Fruit fly (Drosophila melanogaster) whole organism: ENCODE data around the gene Ugt49B2.

Experiments used
- CG8478 ChIP-seq: fragments of >200 bp; optimal IDR thresholded peaks from 2 replicates; lab custom pipeline; 2018; ENCODE audit warnings: inconsistent platforms
- Dll ChIP-seq: fragments of >200 bp; optimal IDR thresholded peaks from 2 replicates; lab custom pipeline; 2017
- pan ChIP-seq: fragments of >200 bp; optimal IDR thresholded peaks from 2 replicates; lab custom pipeline; 2017
- psq ChIP-seq: fragments of >200 bp; optimal IDR thresholded peaks from 2 replicates; lab custom pipeline; 2017
- usp ChIP-seq: fragments of >200 bp; optimal IDR thresholded peaks from 2 replicates; lab custom pipeline; 2017; ENCODE audit warnings: missing biosample characterization, missing genetic modification characterization, mixed read lengths

dm6 chr3R:21419258-21419657 is 19.7 kb upstream of the Ugt49B2 start:
- TF ChIP-seq usp, result no peak
- TF ChIP-seq pan (lab: Kevin White, UChicago), result no peak
- no peak for TF ChIP-seq psq (lab: Kevin White, UChicago)
- no peak for TF ChIP-seq Dll (lab: Kevin White, UChicago)
- no peak for TF ChIP-seq CG8478 (lab: Kevin White, UChicago)
